Worm (Caenorhabditis elegans): ENCODE data around the gene T09F5.1.

DNA sequence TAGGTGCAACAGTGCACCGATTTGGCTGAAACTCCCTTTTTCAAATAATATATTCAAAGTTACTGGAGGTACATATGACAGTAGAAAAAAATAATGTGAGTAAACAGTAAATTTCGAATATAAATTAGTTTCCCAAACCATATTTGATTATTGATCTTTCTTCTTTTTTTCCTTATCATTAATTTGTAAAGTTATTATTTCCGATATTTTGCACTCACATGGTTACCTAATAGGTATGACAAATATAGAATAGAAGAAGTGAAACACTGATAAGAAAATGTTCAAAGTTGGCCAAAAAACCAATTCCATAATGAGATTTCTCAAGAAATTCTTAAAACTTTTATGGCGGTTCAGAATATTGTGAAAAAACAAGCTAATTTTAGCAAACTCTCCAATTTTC, 9.1 kb upstream of the T09F5.1 start:
- TF ChIP-seq nhr-2 (tag; optimal IDR thresholded peaks at IDR 0.05) (no peak), M03D4.4 (tag; optimal IDR thresholded peaks at IDR 0.05) (no peak), snpc-4 (tag; optimal IDR thresholded peaks at IDR 0.05) (no peak), unc-62 (GFP tag; optimal IDR thresholded peaks at IDR 0.05) (no peak), bed-3 (GFP tag; optimal IDR thresholded peaks at IDR 0.05) (no peak), nhr-237 (tag; optimal IDR thresholded peaks at IDR 0.05) (no peak)
